Fruit fly (Drosophila melanogaster) whole organism, embryonic: ENCODE data around the gene ND-30.

Source experiments
- Abd-B ChIP-seq: fragments of 200-800 bp; sonication (Bioruptor generic); optimal IDR thresholded peaks from 2 replicates; lab custom pipeline; 2018; ENCODE audit warnings: missing biosample characterization, mild to moderate bottlenecking, missing genetic modification characterization, moderate library complexity
- CG1024 ChIP-seq: fragments of 200-800 bp; sonication (Bioruptor generic); IDR thresholded peaks from 2 replicates; pipeline ENCODE4 v1.3.6; 2022; ENCODE audit warnings: missing biosample characterization, missing genetic modification characterization
- CG10462 ChIP-seq: fragments of 200-800 bp; sonication (Bioruptor generic); optimal IDR thresholded peaks from 2 replicates; lab custom pipeline; 2016; ENCODE audit warnings: missing biosample characterization, missing genetic modification characterization
- CG10979 ChIP-seq: fragments of 200-800 bp; sonication (Bioruptor generic); optimal IDR thresholded peaks from 2 replicates; lab custom pipeline; 2018; ENCODE audit warnings: missing biosample characterization, mild to moderate bottlenecking, missing genetic modification characterization, moderate library complexity
- CG11093 ChIP-seq: fragments of 200-800 bp; sonication (Bioruptor generic); IDR thresholded peaks from 3 replicates; pipeline ENCODE4 v1.3.6; 2022; ENCODE audit warnings: missing biosample characterization, missing genetic modification characterization
- CG11696 ChIP-seq: fragments of 200-800 bp; sonication (Bioruptor generic); IDR thresholded peaks from 2 replicates; pipeline ENCODE4 v1.3.6; 2022; ENCODE audit warnings: missing biosample characterization, missing genetic modification characterization
- CG13624 ChIP-seq: fragments of 200-800 bp; sonication (Bioruptor generic); optimal IDR thresholded peaks from 2 replicates; lab custom pipeline; 2016; ENCODE audit warnings: missing biosample characterization, missing genetic modification characterization
- CG1647 ChIP-seq: fragments of 200-800 bp; sonication (Bioruptor generic); optimal IDR thresholded peaks from 3 replicates; lab custom pipeline; 2016; ENCODE audit warnings: missing biosample characterization, missing genetic modification characterization
- CG18011 ChIP-seq: fragments of 200-800 bp; sonication (Bioruptor generic); optimal IDR thresholded peaks from 2 replicates; lab custom pipeline; 2017; ENCODE audit warnings: missing biosample characterization, missing genetic modification characterization, mild to moderate bottlenecking, moderate library complexity, missing genotype
- CG2120 ChIP-seq: fragments of 200-800 bp; sonication (Bioruptor generic); optimal IDR thresholded peaks from 3 replicates; lab custom pipeline; 2016; ENCODE audit warnings: missing biosample characterization, missing genetic modification characterization
- CG31388 ChIP-seq: fragments of 200-800 bp; sonication (Bioruptor generic); optimal IDR thresholded peaks from 2 replicates; lab custom pipeline; 2016; ENCODE audit warnings: missing biosample characterization, missing genetic modification characterization
- CG42726 ChIP-seq: fragments of 200-800 bp; sonication (Bioruptor generic); IDR thresholded peaks from 2 replicates; pipeline ENCODE4 v1.3.6; 2022; ENCODE audit warnings: missing biosample characterization, missing genetic modification characterization; ENCODE audit not compliant: partially characterized antibody
- CG8290 ChIP-seq, 3 experiments: fragments of 200-800 bp; sonication (Bioruptor generic); optimal IDR thresholded peaks; 2 replicates each; lab custom pipeline; 2016 to 2019; ENCODE audit warnings: missing biosample characterization in 3 of 3, missing genetic modification characterization in 3 of 3, mild to moderate bottlenecking in 2 of 3, moderate library complexity in 1 of 3
- CG9797 ChIP-seq: fragments of 200-800 bp; sonication (Bioruptor generic); optimal IDR thresholded peaks from 3 replicates; lab custom pipeline; 2018; ENCODE audit warnings: missing biosample characterization, mild to moderate bottlenecking, missing genetic modification characterization
- CG9932 ChIP-seq: fragments of 200-800 bp; sonication (Bioruptor generic); IDR thresholded peaks from 2 replicates; pipeline ENCODE4 v1.3.6; 2022; ENCODE audit warnings: missing biosample characterization, missing genetic modification characterization
- CTCF ChIP-seq: fragments of 200-800 bp; sonication (Bioruptor generic); optimal IDR thresholded peaks from 2 replicates; lab custom pipeline; 2017; ENCODE audit warnings: missing biosample characterization, mild to moderate bottlenecking, missing genetic modification characterization, moderate library complexity
- D19A ChIP-seq: fragments of 200-800 bp; optimal IDR thresholded peaks from 3 replicates; lab custom pipeline; 2019; ENCODE audit warnings: missing biosample characterization, mild to moderate bottlenecking, missing genetic modification characterization, moderate library complexity
- Dad ChIP-seq: fragments of 200-800 bp; sonication (Bioruptor generic); optimal IDR thresholded peaks from 3 replicates; lab custom pipeline; 2016; ENCODE audit warnings: missing biosample characterization, missing genetic modification characterization
- Dref ChIP-seq: fragments of 200-800 bp; sonication (Bioruptor generic); IDR thresholded peaks from 2 replicates; pipeline ENCODE4 v1.3.6; 2022; ENCODE audit warnings: missing biosample characterization, missing genetic modification characterization
- Drgx ChIP-seq: fragments of 200-800 bp; sonication (Bioruptor generic); IDR thresholded peaks from 2 replicates; pipeline ENCODE4 v1.3.6; 2022; ENCODE audit warnings: missing biosample characterization, missing genetic modification characterization
- HmgZ ChIP-seq: fragments of 200-800 bp; sonication (Bioruptor generic); optimal IDR thresholded peaks from 2 replicates; lab custom pipeline; 2018; ENCODE audit warnings: missing biosample characterization, mild to moderate bottlenecking, missing genetic modification characterization
- Lhr ChIP-seq: fragments of 200-800 bp; sonication (Bioruptor generic); optimal IDR thresholded peaks from 3 replicates; lab custom pipeline; 2017; ENCODE audit warnings: mild to moderate bottlenecking, missing biosample characterization, missing genetic modification reagents, missing genetic modification characterization
- NFAT ChIP-seq: fragments of 200-800 bp; sonication (Bioruptor generic); IDR thresholded peaks from 2 replicates; pipeline ENCODE4 v1.3.6; 2022; ENCODE audit warnings: missing biosample characterization, missing genetic modification characterization
- PHDP ChIP-seq: fragments of 200-800 bp; sonication (Bioruptor generic); optimal IDR thresholded peaks from 3 replicates; lab custom pipeline; 2018; ENCODE audit warnings: missing biosample characterization, mild to moderate bottlenecking, missing genetic modification characterization, moderate library complexity
- Xbp1 ChIP-seq: fragments of 200-800 bp; sonication (Bioruptor generic); optimal IDR thresholded peaks from 3 replicates; lab custom pipeline; 2016; ENCODE audit warnings: missing biosample characterization, mild to moderate bottlenecking, missing genetic modification characterization
- YL-1 ChIP-seq: fragments of 200-800 bp; sonication (Bioruptor generic); optimal IDR thresholded peaks from 3 replicates; lab custom pipeline; 2017; ENCODE audit warnings: missing biosample characterization, mild to moderate bottlenecking, missing genetic modification characterization
- bigmax ChIP-seq: fragments of 200-800 bp; sonication (Bioruptor generic); optimal IDR thresholded peaks from 2 replicates; lab custom pipeline; 2018; ENCODE audit warnings: missing biosample characterization, mild to moderate bottlenecking, missing genetic modification characterization
- btn ChIP-seq: fragments of 200-800 bp; sonication (Bioruptor generic); optimal IDR thresholded peaks from 2 replicates; lab custom pipeline; 2016; ENCODE audit warnings: missing biosample characterization, missing genetic modification characterization
- cato ChIP-seq: fragments of 200-800 bp; sonication (Bioruptor generic); optimal IDR thresholded peaks from 2 replicates; lab custom pipeline; 2016; ENCODE audit warnings: missing biosample characterization, missing genetic modification characterization, borderline replicate concordance
- ci ChIP-seq: fragments of 200-800 bp; sonication (Bioruptor generic); IDR thresholded peaks from 3 replicates; pipeline ENCODE4 v1.3.6; 2022; ENCODE audit warnings: missing biosample characterization, missing genetic modification characterization
- danr ChIP-seq: fragments of 200-800 bp; sonication (Bioruptor generic); IDR thresholded peaks from 2 replicates; pipeline ENCODE4 v1.3.6; 2022; ENCODE audit warnings: missing biosample characterization, missing genetic modification characterization
- disco-r ChIP-seq: fragments of 200-800 bp; sonication (Bioruptor generic); optimal IDR thresholded peaks from 2 replicates; lab custom pipeline; 2016; ENCODE audit warnings: missing biosample characterization, missing genetic modification characterization
- dmrt99B ChIP-seq: fragments of 200-800 bp; sonication (Bioruptor generic); optimal IDR thresholded peaks from 2 replicates; lab custom pipeline; 2018; ENCODE audit warnings: missing biosample characterization, mild to moderate bottlenecking, missing genetic modification characterization, moderate library complexity
- ems ChIP-seq: fragments of 200-800 bp; sonication (Bioruptor generic); optimal IDR thresholded peaks from 3 replicates; lab custom pipeline; 2016; ENCODE audit warnings: missing biosample characterization, missing genetic modification characterization
- fu2 ChIP-seq: fragments of 200-800 bp; sonication (Bioruptor generic); optimal IDR thresholded peaks from 2 replicates; lab custom pipeline; 2016; ENCODE audit warnings: missing biosample characterization, missing genetic modification characterization
- gcm ChIP-seq: fragments of 200-800 bp; sonication (Bioruptor generic); optimal IDR thresholded peaks from 2 replicates; lab custom pipeline; 2019; ENCODE audit warnings: missing biosample characterization, mild to moderate bottlenecking, missing genetic modification characterization, moderate library complexity
- grau ChIP-seq: fragments of 200-800 bp; optimal IDR thresholded peaks from 3 replicates; lab custom pipeline; 2019; ENCODE audit warnings: missing biosample characterization, mild to moderate bottlenecking, missing genetic modification characterization, moderate library complexity
- gt ChIP-seq: fragments of 200-800 bp; sonication (Bioruptor generic); IDR thresholded peaks from 2 replicates; pipeline ENCODE4 v1.3.6; 2022; ENCODE audit warnings: missing biosample characterization, missing genetic modification characterization
- hth ChIP-seq: fragments of >200 bp; optimal IDR thresholded peaks from 2 replicates; lab custom pipeline; 2017; ENCODE audit warnings: inconsistent platforms
- jumu ChIP-seq: fragments of 200-800 bp; sonication (Bioruptor generic); optimal IDR thresholded peaks from 3 replicates; lab custom pipeline; 2016; ENCODE audit warnings: missing biosample characterization, missing genetic modification characterization
- kay ChIP-seq: fragments of 200-800 bp; sonication (Bioruptor generic); optimal IDR thresholded peaks from 2 replicates; lab custom pipeline; 2016; ENCODE audit warnings: missing biosample characterization, missing genetic modification characterization
- knrl ChIP-seq: fragments of 200-800 bp; sonication (Bioruptor generic); IDR thresholded peaks from 3 replicates; pipeline ENCODE4 v1.3.6; 2022; ENCODE audit warnings: missing biosample characterization, missing genetic modification characterization; ENCODE audit not compliant: partially characterized antibody
- lab ChIP-seq: fragments of 200-800 bp; sonication (Bioruptor generic); optimal IDR thresholded peaks from 3 replicates; lab custom pipeline; 2017; ENCODE audit warnings: missing biosample characterization, missing genetic modification characterization, mild to moderate bottlenecking, moderate library complexity, missing genetic modification reagents
- lilli ChIP-seq: fragments of 200-800 bp; sonication (Bioruptor generic); optimal IDR thresholded peaks from 3 replicates; lab custom pipeline; 2016; ENCODE audit warnings: missing biosample characterization, missing genetic modification characterization
- mam ChIP-seq: fragments of 200-800 bp; sonication (Bioruptor generic); optimal IDR thresholded peaks from 3 replicates; lab custom pipeline; 2016; ENCODE audit warnings: missing biosample characterization, missing genetic modification characterization
- odd ChIP-seq: fragments of 200-800 bp; sonication (Bioruptor generic); optimal IDR thresholded peaks from 2 replicates; lab custom pipeline; 2017; ENCODE audit warnings: missing biosample characterization, mild to moderate bottlenecking, missing genetic modification characterization
- pzg ChIP-seq: fragments of 200-800 bp; sonication (Bioruptor generic); optimal IDR thresholded peaks from 3 replicates; lab custom pipeline; 2018; ENCODE audit warnings: missing biosample characterization, mild to moderate bottlenecking, missing genetic modification characterization, moderate library complexity
- repo ChIP-seq: fragments of 200-800 bp; sonication (Bioruptor generic); optimal IDR thresholded peaks from 2 replicates; lab custom pipeline; 2016; ENCODE audit warnings: missing biosample characterization, missing genetic modification characterization
- sug ChIP-seq: fragments of 200-800 bp; optimal IDR thresholded peaks from 2 replicates; lab custom pipeline; 2019; ENCODE audit warnings: missing biosample characterization, mild to moderate bottlenecking, missing genetic modification characterization, moderate library complexity
- vvl ChIP-seq: fragments of 200-800 bp; sonication (Bioruptor generic); IDR thresholded peaks from 2 replicates; pipeline ENCODE4 v1.3.6; 2022; ENCODE audit warnings: missing biosample characterization, missing genetic modification characterization
- zen ChIP-seq: fragments of 200-800 bp; sonication (Bioruptor generic); optimal IDR thresholded peaks from 3 replicates; lab custom pipeline; 2018; ENCODE audit warnings: missing biosample characterization, mild to moderate bottlenecking, missing genetic modification characterization, moderate library complexity
- zfh1 ChIP-seq: fragments of 200-800 bp; sonication (Bioruptor generic); IDR thresholded peaks from 3 replicates; pipeline ENCODE4 v1.3.6; 2022; ENCODE audit warnings: missing biosample characterization, missing genetic modification characterization

Gene ND-30

DNA sequence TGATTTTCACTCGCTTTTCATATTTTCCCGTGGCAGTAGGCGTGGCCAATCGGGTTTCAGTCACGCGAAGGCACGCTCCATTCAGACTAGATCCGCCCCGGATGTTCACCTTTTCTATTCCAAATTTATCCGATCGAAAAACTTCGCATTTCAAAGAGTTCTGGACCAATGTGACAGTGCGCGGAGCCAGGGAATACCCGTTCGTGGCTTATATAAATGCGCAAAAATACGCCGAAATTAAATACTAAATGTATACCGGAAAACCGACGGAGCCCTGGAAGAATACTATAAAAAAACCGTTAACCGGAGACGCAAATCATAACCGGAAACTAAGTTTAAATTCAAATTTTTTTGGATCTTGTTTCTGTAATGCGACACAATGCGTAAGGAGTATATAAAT is 31.8 kb downstream of the ND-30 start, which contains the start of gene promL (continued):
- TF ChIP-seq Dref: no peak
- peak; percentile 80 for TF ChIP-seq HmgZ (tag; lab: Kevin White, UChicago)
- TF ChIP-seq CG11696 (GFP tag; lab: Robert Waterston, UW): no peak
- no peak for TF ChIP-seq CG11093
- no peak for TF ChIP-seq Abd-B (GFP tag; lab: Kevin White, UChicago)
- TF ChIP-seq knrl: peak; percentile 26; the same call in 1 of the 3 replicates
- TF ChIP-seq YL-1 (GFP tag; lab: Kevin White, UChicago): peak; percentile 90
- TF ChIP-seq disco-r (GFP tag; lab: Kevin White, UChicago): peak; percentile 32
- TF ChIP-seq CG1024: no peak
- peak; percentile 47 for TF ChIP-seq CTCF (GFP tag; lab: Kevin White, UChicago)
- peak; percentile 47 for TF ChIP-seq lilli (GFP tag; lab: Kevin White, UChicago)
- TF ChIP-seq sug: peak; percentile 71
- no peak for TF ChIP-seq CG1647 (GFP tag; lab: Kevin White, UChicago)
- TF ChIP-seq NFAT (GFP tag; lab: Robert Waterston, UW): 0 out of 2 replicates have a peak, but pooled peaks have one; percentile 5
- TF ChIP-seq CG42726: peak; percentile 48; the same call in 1 of the 2 replicates
- TF ChIP-seq cato (GFP tag; lab: Kevin White, UChicago): no peak
- peak; percentile 16 for TF ChIP-seq btn (GFP tag; lab: Kevin White, UChicago)
- TF ChIP-seq ci (GFP tag; lab: Robert Waterston, UW): peak; percentile 89
- no peak for TF ChIP-seq kay
- TF ChIP-seq CG10462 (GFP tag; lab: Kevin White, UChicago): peak; percentile 48
- peak; percentile 3 for TF ChIP-seq CG18011 (GFP tag; lab: Kevin White, UChicago)
- peak; percentile 26 for TF ChIP-seq dmrt99B (tag; lab: Kevin White, UChicago)
- TF ChIP-seq bigmax (GFP tag; lab: Kevin White, UChicago): peak; percentile 2
- peak; percentile 66 for TF ChIP-seq ems
- peak; percentile 97 for TF ChIP-seq CG9797 (GFP tag; lab: Kevin White, UChicago)
- TF ChIP-seq Dad (GFP tag; lab: Kevin White, UChicago): peak; percentile 13
- TF ChIP-seq repo: peak; percentile 48
- peak; percentile 68 for TF ChIP-seq vvl (GFP tag; lab: Robert Waterston, UW)
- no peak for TF ChIP-seq gt (GFP tag; lab: Robert Waterston, UW)
- TF ChIP-seq pzg: peak; percentile 95
- peak; percentile 81 for TF ChIP-seq lab (GFP tag; lab: Kevin White, UChicago)
- TF ChIP-seq CG2120: peak; percentile 14
- TF ChIP-seq hth: no peak
- TF ChIP-seq PHDP (tag; lab: Kevin White, UChicago): peak; percentile 55
- TF ChIP-seq danr (GFP tag; lab: Robert Waterston, UW): no peak
- peak; percentile 88 for TF ChIP-seq Lhr
- TF ChIP-seq D19A (tag; lab: Kevin White, UChicago): peak; percentile 53
- TF ChIP-seq zfh1 (GFP tag; lab: Robert Waterston, UW): peak; percentile 64; the same call in 2 of the 3 replicates
- TF ChIP-seq Xbp1 (GFP tag; lab: Kevin White, UChicago): peak; percentile 33
- TF ChIP-seq jumu: peak; percentile 16
- peak; percentile 50 for TF ChIP-seq grau (tag; lab: Kevin White, UChicago)
- no peak for TF ChIP-seq CG9932 (GFP tag; lab: Robert Waterston, UW)
- TF ChIP-seq Drgx (GFP tag; lab: Robert Waterston, UW): no peak
- peak; percentile 68 for TF ChIP-seq CG13624 (GFP tag; lab: Kevin White, UChicago)
- TF ChIP-seq gcm (GFP tag; lab: Kevin White, UChicago): peak; percentile 67
- peak; percentile 19 for TF ChIP-seq odd (GFP tag; lab: Kevin White, UChicago)
- TF ChIP-seq fu2 (GFP tag; lab: Kevin White, UChicago): no peak
- TF ChIP-seq CG8290 (GFP tag; optimal IDR thresholded peaks at IDR 0.05; lab: Kevin White, UChicago): peak; percentile 42
- TF ChIP-seq CG8290 (tag; optimal IDR thresholded peaks at IDR 0.05; lab: Kevin White, UChicago): peak in 1 of 2 experiments; percentile 67
- TF ChIP-seq CG31388 (GFP tag; lab: Kevin White, UChicago): no peak
- TF ChIP-seq mam (GFP tag; lab: Kevin White, UChicago): no peak
- peak; percentile 45 for TF ChIP-seq CG10979 (tag; lab: Kevin White, UChicago)
- peak; percentile 12 for TF ChIP-seq zen
